Fruit fly (Drosophila melanogaster) whole organism, embryonic: ENCODE data around the gene ci.
A peak's percentile ranks its signal among the peaks of the same experiment; 100 is the strongest.

Source experiments
- Adf1 ChIP-seq: fragments of 200-800 bp; sonication (Bioruptor generic); IDR thresholded peaks from 2 replicates; pipeline ENCODE4 v1.3.6; 2022; ENCODE audit warnings: missing biosample characterization, missing genetic modification characterization
- B-H2 ChIP-seq: fragments of 200-800 bp; sonication (Bioruptor generic); optimal IDR thresholded peaks from 2 replicates; lab custom pipeline; 2018; ENCODE audit warnings: missing biosample characterization, mild to moderate bottlenecking, missing genetic modification characterization
- CG10543 ChIP-seq: fragments of 200-800 bp; sonication (Bioruptor generic); optimal IDR thresholded peaks from 3 replicates; lab custom pipeline; 2017; ENCODE audit warnings: missing biosample characterization, mild to moderate bottlenecking, missing genetic modification characterization, moderate library complexity
- CG11723 ChIP-seq: fragments of 200-800 bp; sonication (Bioruptor generic); optimal IDR thresholded peaks from 2 replicates; lab custom pipeline; 2017; ENCODE audit warnings: missing biosample characterization, mild to moderate bottlenecking, missing genetic modification characterization
- CG12219 ChIP-seq: fragments of 200-800 bp; sonication (Bioruptor generic); optimal IDR thresholded peaks from 3 replicates; lab custom pipeline; 2018; ENCODE audit warnings: missing biosample characterization, mild to moderate bottlenecking, missing genetic modification characterization
- CG12769 ChIP-seq: fragments of 200-800 bp; sonication (Bioruptor generic); optimal IDR thresholded peaks from 2 replicates; lab custom pipeline; 2019; ENCODE audit warnings: missing biosample characterization, mild to moderate bottlenecking, missing genetic modification characterization, moderate library complexity
- CG13287 ChIP-seq: fragments of 200-800 bp; sonication (Bioruptor generic); IDR thresholded peaks from 2 replicates; pipeline ENCODE4 v1.3.6; 2022; ENCODE audit warnings: missing biosample characterization, missing genetic modification characterization; ENCODE audit not compliant: partially characterized antibody
- CG13775 ChIP-seq: fragments of 200-800 bp; sonication (Bioruptor generic); optimal IDR thresholded peaks from 3 replicates; lab custom pipeline; 2017; ENCODE audit warnings: missing biosample characterization, mild to moderate bottlenecking, missing genetic modification characterization
- CG14710 ChIP-seq: fragments of 200-800 bp; sonication (Bioruptor generic); optimal IDR thresholded peaks from 3 replicates; lab custom pipeline; 2019; ENCODE audit warnings: missing biosample characterization, mild to moderate bottlenecking, missing genetic modification characterization, moderate library complexity
- CG16813 ChIP-seq: fragments of 200-800 bp; sonication (Bioruptor generic); IDR thresholded peaks from 3 replicates; pipeline ENCODE4 v1.3.6; 2022; ENCODE audit warnings: missing biosample characterization, missing genetic modification characterization; ENCODE audit not compliant: partially characterized antibody
- CG17361 ChIP-seq: fragments of 200-800 bp; sonication (Bioruptor generic); IDR thresholded peaks from 3 replicates; pipeline ENCODE4 v1.3.6; 2022; ENCODE audit warnings: missing biosample characterization, missing genetic modification characterization
- CG2202 ChIP-seq: fragments of 200-800 bp; sonication (Bioruptor generic); optimal IDR thresholded peaks from 2 replicates; lab custom pipeline; 2018; ENCODE audit warnings: missing biosample characterization, mild to moderate bottlenecking, missing genetic modification characterization
- CG2678 ChIP-seq: fragments of 200-800 bp; sonication (Bioruptor generic); optimal IDR thresholded peaks from 3 replicates; lab custom pipeline; 2019; ENCODE audit warnings: missing biosample characterization, mild to moderate bottlenecking, missing genetic modification characterization, moderate library complexity
- CG2875 ChIP-seq: fragments of 200-800 bp; sonication (Bioruptor generic); optimal IDR thresholded peaks from 2 replicates; lab custom pipeline; 2017; ENCODE audit warnings: missing biosample characterization, mild to moderate bottlenecking, missing genetic modification characterization, missing genetic modification reagents
- CG30020 ChIP-seq: fragments of 200-800 bp; optimal IDR thresholded peaks from 2 replicates; lab custom pipeline; 2019; ENCODE audit warnings: missing biosample characterization, mild to moderate bottlenecking, missing genetic modification characterization, moderate library complexity
- CG34376 ChIP-seq: fragments of 200-800 bp; sonication (Bioruptor generic); optimal IDR thresholded peaks from 2 replicates; lab custom pipeline; 2018; ENCODE audit warnings: missing biosample characterization, mild to moderate bottlenecking, missing genetic modification characterization
- CG43689 ChIP-seq: fragments of 200-800 bp; sonication (Bioruptor generic); IDR thresholded peaks from 2 replicates; pipeline ENCODE4 v1.3.6; 2022; ENCODE audit warnings: missing biosample characterization, missing genetic modification characterization
- CG4854 ChIP-seq: fragments of 200-800 bp; sonication (Bioruptor generic); optimal IDR thresholded peaks from 2 replicates; lab custom pipeline; 2016; ENCODE audit warnings: missing biosample characterization, missing genetic modification characterization, inconsistent platforms
- CG5180 ChIP-seq: fragments of 200-800 bp; sonication (Bioruptor generic); optimal IDR thresholded peaks from 3 replicates; lab custom pipeline; 2017; ENCODE audit warnings: missing biosample characterization, missing genetic modification characterization, mild to moderate bottlenecking, moderate library complexity, missing genetic modification reagents
- CG6791 ChIP-seq: fragments of 200-800 bp; sonication (Bioruptor generic); IDR thresholded peaks from 3 replicates; pipeline ENCODE4 v1.3.6; 2022; ENCODE audit warnings: missing biosample characterization, missing genetic modification characterization; ENCODE audit not compliant: partially characterized antibody
- CG7987 ChIP-seq: fragments of 200-800 bp; sonication (Bioruptor generic); optimal IDR thresholded peaks from 2 replicates; lab custom pipeline; 2018; ENCODE audit warnings: missing biosample characterization, mild to moderate bottlenecking, missing genetic modification characterization, moderate library complexity
- CG8478 ChIP-seq: fragments of >200 bp; optimal IDR thresholded peaks from 2 replicates; lab custom pipeline; 2018
- CG8765 ChIP-seq: fragments of 200-800 bp; sonication (Bioruptor generic); IDR thresholded peaks from 2 replicates; pipeline ENCODE4 v1.3.6; 2022; ENCODE audit warnings: missing biosample characterization, missing genetic modification characterization
- CG9817 ChIP-seq: fragments of 200-800 bp; sonication (Bioruptor generic); optimal IDR thresholded peaks from 2 replicates; lab custom pipeline; 2018; ENCODE audit warnings: missing biosample characterization, mild to moderate bottlenecking, missing genetic modification characterization, moderate library complexity
- Chrac-16 ChIP-seq: fragments of 200-800 bp; sonication (Bioruptor generic); optimal IDR thresholded peaks from 3 replicates; lab custom pipeline; 2016; ENCODE audit warnings: missing biosample characterization, missing genetic modification characterization
- CoRest ChIP-seq: fragments of 200-800 bp; sonication (Bioruptor generic); optimal IDR thresholded peaks from 3 replicates; lab custom pipeline; 2018; ENCODE audit warnings: missing biosample characterization, mild to moderate bottlenecking, missing genetic modification characterization, moderate library complexity
- Dll ChIP-seq: fragments of 200-800 bp; sonication (Bioruptor generic); IDR thresholded peaks from 4 replicates; pipeline ENCODE4 v1.3.6; 2022; ENCODE audit warnings: missing biosample characterization, missing genetic modification characterization; ENCODE audit not compliant: partially characterized antibody
- Dp ChIP-seq: fragments of 200-800 bp; sonication (Bioruptor generic); optimal IDR thresholded peaks from 2 replicates; lab custom pipeline; 2018; ENCODE audit warnings: missing biosample characterization, mild to moderate bottlenecking, missing genetic modification characterization, moderate library complexity
- Eip74EF ChIP-seq, 2 experiments: fragments of 200-800 bp in 1 of 2; fragments of >200 bp in 1 of 2; sonication (Bioruptor generic) in 1 of 2; optimal IDR thresholded peaks; 2 replicates each; lab custom pipeline; 2017 to 2019; ENCODE audit warnings: missing biosample characterization in 2 of 2, missing genetic modification characterization in 2 of 2, mild to moderate bottlenecking in 1 of 2, moderate library complexity in 1 of 2
- Hr3 ChIP-seq: fragments of 200-800 bp; sonication (Bioruptor generic); optimal IDR thresholded peaks from 3 replicates; lab custom pipeline; 2016; ENCODE audit warnings: missing biosample characterization, missing genetic modification characterization
- Kr ChIP-seq: fragments of 200-800 bp; sonication (Bioruptor generic); optimal IDR thresholded peaks from 2 replicates; lab custom pipeline; 2017; ENCODE audit warnings: missing biosample characterization, mild to moderate bottlenecking, missing genetic modification characterization
- NfI ChIP-seq: fragments of 200-800 bp; sonication (Bioruptor generic); optimal IDR thresholded peaks from 3 replicates; lab custom pipeline; 2018; ENCODE audit warnings: missing biosample characterization, mild to moderate bottlenecking, missing genetic modification characterization, moderate library complexity
- Pdp1 ChIP-seq, 2 experiments: fragments of 200-800 bp; sonication (Bioruptor generic); optimal IDR thresholded peaks; 3 replicates each; lab custom pipeline; 2016; ENCODE audit warnings: missing biosample characterization in 2 of 2, missing genetic modification characterization in 2 of 2, mild to moderate bottlenecking in 1 of 2, moderate library complexity in 1 of 2
- Scr ChIP-seq: fragments of 200-800 bp; sonication (Bioruptor generic); IDR thresholded peaks from 2 replicates; pipeline ENCODE4 v1.3.6; 2022; ENCODE audit warnings: missing biosample characterization, missing genetic modification characterization; ENCODE audit not compliant: partially characterized antibody
- ac ChIP-seq: fragments of 200-800 bp; sonication (Bioruptor generic); optimal IDR thresholded peaks from 3 replicates; lab custom pipeline; 2017; ENCODE audit warnings: missing biosample characterization, mild to moderate bottlenecking, missing genetic modification characterization
- br ChIP-seq: fragments of >200 bp; optimal IDR thresholded peaks from 2 replicates; lab custom pipeline; 2017
- cas ChIP-seq: fragments of 200-800 bp; sonication (Bioruptor generic); IDR thresholded peaks from 2 replicates; pipeline ENCODE4 v1.3.6; 2022; ENCODE audit warnings: missing biosample characterization, missing genetic modification characterization
- cwo ChIP-seq: fragments of 200-800 bp; sonication (Bioruptor generic); optimal IDR thresholded peaks from 3 replicates; lab custom pipeline; 2017; ENCODE audit warnings: missing biosample characterization, missing genetic modification characterization, mild to moderate bottlenecking, moderate library complexity, missing genetic modification reagents
- dm ChIP-seq: fragments of 200-800 bp; sonication (Bioruptor generic); optimal IDR thresholded peaks from 3 replicates; lab custom pipeline; 2016; ENCODE audit warnings: missing biosample characterization, missing genetic modification characterization
- en ChIP-seq: fragments of 200-800 bp; sonication (Bioruptor generic); optimal IDR thresholded peaks from 2 replicates; lab custom pipeline; 2016; ENCODE audit warnings: missing biosample characterization, missing genetic modification characterization
- insv ChIP-seq, 2 experiments: fragments of 200-800 bp; sonication (Bioruptor generic); optimal IDR thresholded peaks; 3 replicates each; lab custom pipeline; 2016 to 2018; ENCODE audit warnings: missing biosample characterization in 2 of 2, missing genetic modification characterization in 2 of 2
- oc ChIP-seq: fragments of 200-800 bp; sonication (Bioruptor generic); optimal IDR thresholded peaks from 2 replicates; lab custom pipeline; 2018; ENCODE audit warnings: missing biosample characterization, mild to moderate bottlenecking, missing genetic modification characterization, moderate library complexity
- peb ChIP-seq: fragments of 200-800 bp; sonication (Bioruptor generic); IDR thresholded peaks from 2 replicates; pipeline ENCODE4 v1.3.6; 2022; ENCODE audit warnings: missing biosample characterization, missing genetic modification characterization
- row ChIP-seq: fragments of 200-800 bp; sonication (Bioruptor generic); IDR thresholded peaks from 3 replicates; pipeline ENCODE4 v1.3.6; 2022; ENCODE audit warnings: missing biosample characterization, missing genetic modification characterization
- sens ChIP-seq: fragments of 200-800 bp; sonication (Bioruptor generic); peaks from one replicate; lab custom pipeline; 2016; ENCODE audit warnings: missing biosample characterization, missing genetic modification characterization
- slou ChIP-seq: fragments of 200-800 bp; sonication (Bioruptor generic); optimal IDR thresholded peaks from 3 replicates; lab custom pipeline; 2016; ENCODE audit warnings: missing biosample characterization, missing genetic modification characterization
- sob ChIP-seq: fragments of 200-800 bp; sonication (Bioruptor generic); IDR thresholded peaks from 2 replicates; pipeline ENCODE4 v1.3.6; 2022; ENCODE audit warnings: missing biosample characterization, missing genetic modification characterization
- twi ChIP-seq: fragments of 200-800 bp; optimal IDR thresholded peaks from 2 replicates; lab custom pipeline; 2019; ENCODE audit warnings: missing biosample characterization, mild to moderate bottlenecking, missing genetic modification characterization, moderate library complexity

Gene ci

dm6 chr4:58896-59525 is 2.2 kb upstream of the ci start (continued):
- TF ChIP-seq B-H2 (GFP tag; lab: Kevin White, UChicago) (peak; percentile 31), CG14710 (no peak), CG13775 (peak; percentile 35), sens (GFP tag; lab: Kevin White, UChicago) (peak; percentile 67), CG8765 (GFP tag; lab: Robert Waterston, UW) (no peak), CG8478 (lab: Kevin White, UChicago) (no peak), CG34376 (GFP tag; lab: Kevin White, UChicago) (peak; percentile 31), insv (GFP tag; optimal IDR thresholded peaks at IDR 0.05; lab: Kevin White, UChicago) (peak in 1 of 2 experiments; percentile 11), twi (peak; percentile 94), CG17361 (GFP tag; lab: Robert Waterston, UW) (no peak), CG12219 (GFP tag; lab: Kevin White, UChicago) (peak; percentile 14), CG12769 (tag; lab: Kevin White, UChicago) (peak; percentile 21), Kr (GFP tag; lab: Kevin White, UChicago) (peak; percentile 81), CG4854 (peak; percentile 9), en (GFP tag; lab: Kevin White, UChicago) (peak; percentile 27), sob (no peak), Pdp1 (GFP tag; optimal IDR thresholded peaks at IDR 0.05; lab: Kevin White, UChicago) (peak in 1 of 2 experiments; percentile 1), ac (GFP tag; lab: Kevin White, UChicago) (peak; percentile 63), cwo (GFP tag; lab: Kevin White, UChicago) (no peak), Eip74EF (GFP tag; optimal IDR thresholded peaks at IDR 0.05; lab: Kevin White, UChicago) (peak in 1 of 2 experiments; percentile 50)

dm6 chr4:54633-55032 is 2.2 kb downstream of the ci start:
- no peak for TF ChIP-seq CG9817 (tag; lab: Kevin White, UChicago)
- TF ChIP-seq cas (GFP tag; lab: Robert Waterston, UW) = no peak
- TF ChIP-seq CG2875 = no peak
- TF ChIP-seq br (lab: Kevin White, UChicago) = no peak
- peak; percentile 0 for TF ChIP-seq CG11723 (GFP tag; lab: Kevin White, UChicago)
- TF ChIP-seq CG2678 (tag; lab: Kevin White, UChicago) = no peak
- no peak for TF ChIP-seq CG43689 (GFP tag; lab: Robert Waterston, UW)
- no peak for TF ChIP-seq CoRest (tag; lab: Kevin White, UChicago)
- TF ChIP-seq CG7987 (GFP tag; lab: Kevin White, UChicago) = no peak
- TF ChIP-seq Dp (GFP tag; lab: Kevin White, UChicago) = no peak
- TF ChIP-seq CG17361 (GFP tag; lab: Robert Waterston, UW) = no peak
- peak; percentile 4 for TF ChIP-seq CG30020 (tag; lab: Kevin White, UChicago)
- no peak for TF ChIP-seq oc (tag; lab: Kevin White, UChicago)
- no peak for TF ChIP-seq slou (GFP tag; lab: Kevin White, UChicago)
- TF ChIP-seq CG10543 = no peak
- no peak for TF ChIP-seq dm (GFP tag; lab: Kevin White, UChicago)
- TF ChIP-seq peb (GFP tag; lab: Robert Waterston, UW) = no peak
- TF ChIP-seq Adf1 (GFP tag; lab: Robert Waterston, UW) = no peak
- no peak for TF ChIP-seq NfI (GFP tag; lab: Kevin White, UChicago)
- TF ChIP-seq CG13287 (GFP tag; lab: Robert Waterston, UW) = 0 out of 2 replicates have a peak, but pooled peaks have one; percentile 18
- TF ChIP-seq sob = no peak
- peak; percentile 81; the same call in 2 of the 3 replicates for TF ChIP-seq CG6791 (GFP tag; lab: Robert Waterston, UW)
- TF ChIP-seq Chrac-16 (GFP tag; lab: Kevin White, UChicago) = no peak
- TF ChIP-seq Scr = peak; percentile 63
- TF ChIP-seq Hr3 (GFP tag; lab: Kevin White, UChicago) = no peak
- TF ChIP-seq CG2202 (tag; lab: Kevin White, UChicago) = no peak
- peak; percentile 19; the same call in 1 of the 3 replicates for TF ChIP-seq row (GFP tag; lab: Robert Waterston, UW)
- TF ChIP-seq CG16813 (GFP tag; lab: Robert Waterston, UW) = no peak; the same call in 2 of the 3 replicates
- TF ChIP-seq Dll = peak; percentile 50; the same call in 2 of the 4 replicates
- TF ChIP-seq CG5180 = no peak
